Fruit fly (Drosophila melanogaster): ENCODE measurements around the gene tim.

tim gene

DNA sequence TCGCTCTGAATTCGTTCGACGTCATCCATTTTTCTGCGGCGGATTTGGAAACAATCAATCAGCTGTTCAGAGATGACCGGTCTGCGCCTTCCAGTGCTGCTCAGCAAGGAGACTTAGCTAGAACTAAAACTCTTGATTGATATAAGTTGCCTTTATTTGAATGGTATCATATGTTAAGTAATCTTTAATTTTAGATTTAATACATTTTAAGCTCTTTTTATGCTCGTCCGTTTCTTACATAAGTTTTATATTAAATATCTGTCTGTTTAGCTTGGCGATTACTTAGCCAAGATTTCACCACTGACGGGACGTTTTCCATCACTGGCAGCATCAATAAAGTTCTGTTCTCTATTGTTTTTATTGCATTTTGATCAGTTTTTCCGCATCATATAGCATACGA lies 50.9 kb downstream of the tim start, which contains the start of the genes Cog3 and Sec5 (continued):
- no peak for TF ChIP-seq Sry-δ (GFP tag; optimal IDR thresholded peaks at IDR 0.05)
- no peak for TF ChIP-seq Sox102F (GFP tag; optimal IDR thresholded peaks at IDR 0.05)
- no peak for TF ChIP-seq CG10147 (GFP tag; optimal IDR thresholded peaks at IDR 0.05)
- TF ChIP-seq so (GFP tag; IDR thresholded peaks at IDR 0.05) = peak; percentile 31; the same call in 1 of the 3 replicates
- peak; percentile 62 for TF ChIP-seq CG2116 (GFP tag; optimal IDR thresholded peaks at IDR 0.05)
- TF ChIP-seq fu2 (GFP tag; optimal IDR thresholded peaks at IDR 0.05) = peak; percentile 58
- peak; percentile 100 for TF ChIP-seq Sry-β (GFP tag; optimal IDR thresholded peaks at IDR 0.05)
- TF ChIP-seq CG10267 (tag; optimal IDR thresholded peaks at IDR 0.05) = peak; percentile 98
- 0 out of 2 replicates have a peak, but pooled peaks have one; percentile 32 for TF ChIP-seq CG11085 (GFP tag; IDR thresholded peaks at IDR 0.05)
- peak; percentile 34 for TF ChIP-seq fd3F (GFP tag; optimal IDR thresholded peaks at IDR 0.05)
- TF ChIP-seq CG33557 (GFP tag; optimal IDR thresholded peaks at IDR 0.05) = peak; percentile 56

DNA sequence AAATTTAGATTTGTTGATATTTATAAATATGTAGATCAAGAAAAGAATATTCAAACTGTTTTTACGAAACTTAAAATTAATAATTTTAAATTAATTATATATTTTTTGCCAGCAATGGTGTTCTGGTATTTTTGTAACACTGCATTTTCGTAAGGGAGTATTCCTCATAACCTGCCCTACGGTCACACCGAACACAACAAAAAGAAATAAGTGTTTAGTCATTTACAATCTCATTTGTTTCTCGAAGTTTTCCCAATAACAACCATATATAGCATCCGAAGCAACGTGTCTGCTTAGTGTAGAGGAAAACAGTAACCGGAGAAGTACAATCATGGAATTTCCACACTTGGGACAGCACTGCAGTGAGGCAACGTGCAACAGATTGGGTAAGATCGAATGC lies 55.6 kb downstream of the tim start, which contains the start of gene CG12795:
TSS of gene CG12795 (plus strand) at position 181 of the 400 bp plus-strand sequence.
- TF ChIP-seq CG6272 (GFP tag; IDR thresholded peaks at IDR 0.05) (no peak), CG14710 (tag; optimal IDR thresholded peaks at IDR 0.05) (peak; percentile 32), ken (GFP tag; IDR thresholded peaks at IDR 0.05) (no peak), Fer1 (GFP tag; optimal IDR thresholded peaks at IDR 0.05) (no peak), pnt (GFP tag; optimal IDR thresholded peaks at IDR 0.05) (no peak), trem (tag; optimal IDR thresholded peaks at IDR 0.05) (peak; percentile 29), CG13287 (GFP tag; IDR thresholded peaks at IDR 0.05; ENCODE audit: partially characterized antibody) (peak; percentile 18; the same call in 1 of the 2 replicates), CG14860 (GFP tag; IDR thresholded peaks at IDR 0.05; ENCODE audit: partially characterized antibody) (no peak), zfh1 (GFP tag; IDR thresholded peaks at IDR 0.05) (no peak), CG2875 (GFP tag; optimal IDR thresholded peaks at IDR 0.05) (no peak), CG4617 (GFP tag; optimal IDR thresholded peaks at IDR 0.05; ENCODE audit: borderline replicate concordance) (peak; percentile 74), CG4404 (GFP tag; IDR thresholded peaks at IDR 0.05) (no peak), CG5180 (GFP tag; optimal IDR thresholded peaks at IDR 0.05) (no peak), CG17912 (GFP tag; optimal IDR thresholded peaks at IDR 0.05) (no peak), CG30431 (GFP tag; optimal IDR thresholded peaks at IDR 0.05) (no peak), Sox102F (GFP tag; optimal IDR thresholded peaks at IDR 0.05) (no peak), YL-1 (GFP tag; optimal IDR thresholded peaks at IDR 0.05) (peak; percentile 58), da (GFP tag; optimal IDR thresholded peaks at IDR 0.05) (no peak), CG17612 (GFP tag; IDR thresholded peaks at IDR 0.05) (no peak), CG17829 (tag; optimal IDR thresholded peaks at IDR 0.05) (no peak), CG3281 (GFP tag; optimal IDR thresholded peaks at IDR 0.05) (no peak), CG17186 (GFP tag; optimal IDR thresholded peaks at IDR 0.05) (no peak), NC2α (GFP tag; optimal IDR thresholded peaks at IDR 0.05) (no peak), Kr (GFP tag; optimal IDR thresholded peaks at IDR 0.05) (no peak), lmd (GFP tag; IDR thresholded peaks at IDR 0.05) (no peak), Bteb2 (GFP tag; optimal IDR thresholded peaks at IDR 0.05) (no peak), tgo (GFP tag; IDR thresholded peaks at IDR 0.05) (no peak), pan (optimal IDR thresholded peaks at IDR 0.05) (no peak), pan (GFP tag; optimal IDR thresholded peaks at IDR 0.05 in 1 of 2, IDR thresholded peaks at IDR 0.05 in 1 of 2) (no peak), HHEX (GFP tag; optimal IDR thresholded peaks at IDR 0.05) (no peak), Blimp-1 (GFP tag; optimal IDR thresholded peaks at IDR 0.05) (no peak), CG12071 (GFP tag; optimal IDR thresholded peaks at IDR 0.05) (no peak), CG32772 (GFP tag; IDR thresholded peaks at IDR 0.05) (no peak), phol (tag; optimal IDR thresholded peaks at IDR 0.05) (peak; percentile 16), CG17802 (tag; optimal IDR thresholded peaks at IDR 0.05) (no peak), Xrp1 (GFP tag; IDR thresholded peaks at IDR 0.05) (no peak), MBD-R2 (GFP tag; IDR thresholded peaks at IDR 0.05) (peak; percentile 47; the same call in 1 of the 2 replicates), CG12942 (GFP tag; optimal IDR thresholded peaks at IDR 0.05) (no peak), MESR4 (GFP tag; optimal IDR thresholded peaks at IDR 0.05) (peak; percentile 83), CG4854 (GFP tag; optimal IDR thresholded peaks at IDR 0.05) (no peak)
